Fruit fly (Drosophila melanogaster) whole organism, embryonic: Measurements from ENCODE around the gene CG43998.

Experiments
- Adf1 ChIP-seq: fragments of 200-800 bp; sonication (Bioruptor generic); IDR thresholded peaks from 2 replicates; pipeline ENCODE4 v1.3.6; 2022; ENCODE audit warnings: missing biosample characterization, missing genetic modification characterization
- Aef1 ChIP-seq: fragments of 200-800 bp; sonication (Bioruptor generic); IDR thresholded peaks from 3 replicates; pipeline ENCODE4 v1.3.6; 2022; ENCODE audit warnings: missing biosample characterization, missing genetic modification characterization
- CG10147 ChIP-seq: fragments of 200-800 bp; sonication (Bioruptor generic); optimal IDR thresholded peaks from 2 replicates; lab custom pipeline; 2019; ENCODE audit warnings: missing biosample characterization, mild to moderate bottlenecking, missing genetic modification characterization, moderate library complexity
- CG10321 ChIP-seq: fragments of 200-800 bp; sonication (Bioruptor generic); IDR thresholded peaks from 2 replicates; pipeline ENCODE4 v1.3.6; 2022; ENCODE audit warnings: missing biosample characterization, missing genetic modification characterization
- CG10366 ChIP-seq: fragments of 200-800 bp; sonication (Bioruptor generic); IDR thresholded peaks from 2 replicates; pipeline ENCODE4 v1.3.6; 2022; ENCODE audit warnings: missing biosample characterization, missing genetic modification characterization
- CG11504 ChIP-seq: fragments of 200-800 bp; sonication (Bioruptor generic); optimal IDR thresholded peaks from 3 replicates; lab custom pipeline; 2019; ENCODE audit warnings: missing biosample characterization, mild to moderate bottlenecking, missing genetic modification characterization, moderate library complexity
- CG12071 ChIP-seq: fragments of 200-800 bp; sonication (Bioruptor generic); optimal IDR thresholded peaks from 3 replicates; lab custom pipeline; 2018; ENCODE audit warnings: missing biosample characterization, mild to moderate bottlenecking, missing genetic modification characterization
- CG12769 ChIP-seq: fragments of 200-800 bp; sonication (Bioruptor generic); optimal IDR thresholded peaks from 2 replicates; lab custom pipeline; 2019; ENCODE audit warnings: missing biosample characterization, mild to moderate bottlenecking, missing genetic modification characterization, moderate library complexity
- CG13287 ChIP-seq: fragments of 200-800 bp; sonication (Bioruptor generic); IDR thresholded peaks from 2 replicates; pipeline ENCODE4 v1.3.6; 2022; ENCODE audit warnings: missing biosample characterization, missing genetic modification characterization; ENCODE audit not compliant: partially characterized antibody
- CG16815 ChIP-seq: fragments of 200-800 bp; sonication (Bioruptor generic); optimal IDR thresholded peaks from 3 replicates; lab custom pipeline; 2017; ENCODE audit warnings: missing biosample characterization, mild to moderate bottlenecking, missing genetic modification characterization
- CG32767 ChIP-seq: fragments of 200-800 bp; sonication (Bioruptor generic); IDR thresholded peaks from 2 replicates; pipeline ENCODE4 v1.3.6; 2022; ENCODE audit warnings: missing biosample characterization, missing genetic modification characterization
- CG3726 ChIP-seq: fragments of 200-800 bp; sonication (Bioruptor generic); IDR thresholded peaks from 3 replicates; pipeline ENCODE4, ENCODE4 v1.3.6; 2022; ENCODE audit warnings: missing biosample characterization, missing genetic modification characterization
- CG4328 ChIP-seq: fragments of 200-800 bp; sonication (Bioruptor generic); optimal IDR thresholded peaks from 3 replicates; lab custom pipeline; 2017; ENCODE audit warnings: missing biosample characterization, missing genetic modification reagents, missing genetic modification characterization
- CG43689 ChIP-seq: fragments of 200-800 bp; sonication (Bioruptor generic); IDR thresholded peaks from 2 replicates; pipeline ENCODE4 v1.3.6; 2022; ENCODE audit warnings: missing biosample characterization, missing genetic modification characterization
- CG4617 ChIP-seq: fragments of 200-800 bp; sonication (Bioruptor generic); optimal IDR thresholded peaks from 3 replicates; lab custom pipeline; 2016; ENCODE audit warnings: missing biosample characterization, missing genetic modification characterization, borderline replicate concordance
- CG4820 ChIP-seq: fragments of 200-800 bp; sonication (Bioruptor generic); optimal IDR thresholded peaks from 3 replicates; lab custom pipeline; 2016; ENCODE audit warnings: missing biosample characterization, missing genetic modification characterization
- CG5180 ChIP-seq: fragments of 200-800 bp; sonication (Bioruptor generic); optimal IDR thresholded peaks from 3 replicates; lab custom pipeline; 2017; ENCODE audit warnings: missing biosample characterization, missing genetic modification characterization, mild to moderate bottlenecking, moderate library complexity, missing genetic modification reagents
- CG6272 ChIP-seq: fragments of 200-800 bp; sonication (Bioruptor generic); IDR thresholded peaks from 2 replicates; pipeline ENCODE4 v1.3.6; 2022; ENCODE audit warnings: missing biosample characterization, missing genetic modification characterization
- CG6791 ChIP-seq: fragments of 200-800 bp; sonication (Bioruptor generic); IDR thresholded peaks from 3 replicates; pipeline ENCODE4 v1.3.6; 2022; ENCODE audit warnings: missing biosample characterization, missing genetic modification characterization; ENCODE audit not compliant: partially characterized antibody
- CG7372 ChIP-seq: fragments of 200-800 bp; sonication (Bioruptor generic); IDR thresholded peaks from 2 replicates; pipeline ENCODE4 v1.3.6; 2022; ENCODE audit warnings: missing biosample characterization, missing genetic modification characterization
- Camta ChIP-seq: fragments of 200-800 bp; sonication (Bioruptor generic); optimal IDR thresholded peaks from 2 replicates; lab custom pipeline; 2016; ENCODE audit warnings: missing biosample characterization, missing genetic modification characterization
- CkIIα-i1 ChIP-seq: fragments of 200-800 bp; sonication (Bioruptor generic); IDR thresholded peaks from 2 replicates; pipeline ENCODE4 v1.3.6; 2022; ENCODE audit warnings: missing biosample characterization, missing genetic modification characterization
- CoRest ChIP-seq: fragments of 200-800 bp; sonication (Bioruptor generic); optimal IDR thresholded peaks from 3 replicates; lab custom pipeline; 2018; ENCODE audit warnings: missing biosample characterization, mild to moderate bottlenecking, missing genetic modification characterization, moderate library complexity
- Dll ChIP-seq: fragments of 200-800 bp; sonication (Bioruptor generic); IDR thresholded peaks from 4 replicates; pipeline ENCODE4 v1.3.6; 2022; ENCODE audit warnings: missing biosample characterization, missing genetic modification characterization; ENCODE audit not compliant: partially characterized antibody
- Dp ChIP-seq: fragments of 200-800 bp; sonication (Bioruptor generic); optimal IDR thresholded peaks from 2 replicates; lab custom pipeline; 2018; ENCODE audit warnings: missing biosample characterization, mild to moderate bottlenecking, missing genetic modification characterization, moderate library complexity
- Dref ChIP-seq: fragments of 200-800 bp; sonication (Bioruptor generic); IDR thresholded peaks from 2 replicates; pipeline ENCODE4 v1.3.6; 2022; ENCODE audit warnings: missing biosample characterization, missing genetic modification characterization
- E2f2 ChIP-seq: fragments of 200-800 bp; sonication (Bioruptor generic); IDR thresholded peaks from 2 replicates; pipeline ENCODE4 v1.3.6; 2022; ENCODE audit warnings: missing biosample characterization, missing genetic modification characterization
- Hr78 ChIP-seq, 2 experiments: fragments of 200-800 bp in 1 of 2; fragments of >200 bp in 1 of 2; sonication (Bioruptor generic) in 1 of 2; optimal IDR thresholded peaks; 2 replicates each; lab custom pipeline; 2017 to 2019; ENCODE audit warnings: missing biosample characterization in 2 of 2, missing genetic modification characterization in 2 of 2, mild to moderate bottlenecking in 1 of 2, moderate library complexity in 1 of 2
- Mad ChIP-seq: fragments of 200-800 bp; sonication (Bioruptor generic); optimal IDR thresholded peaks from 2 replicates; lab custom pipeline; 2016; ENCODE audit warnings: missing biosample characterization, missing genetic modification characterization
- Mrtf ChIP-seq: fragments of 200-800 bp; sonication (Bioruptor generic); IDR thresholded peaks from 3 replicates; pipeline ENCODE4 v1.3.6; 2022; ENCODE audit warnings: missing biosample characterization, missing genetic modification characterization
- NC2β ChIP-seq: fragments of 200-800 bp; sonication (Bioruptor generic); optimal IDR thresholded peaks from 2 replicates; lab custom pipeline; 2016; ENCODE audit warnings: missing biosample characterization, missing genetic modification characterization
- NFAT ChIP-seq: fragments of 200-800 bp; sonication (Bioruptor generic); IDR thresholded peaks from 2 replicates; pipeline ENCODE4 v1.3.6; 2022; ENCODE audit warnings: missing biosample characterization, missing genetic modification characterization
- Nf-YA ChIP-seq: fragments of 200-800 bp; sonication (Bioruptor generic); IDR thresholded peaks from 2 replicates; pipeline ENCODE4 v1.3.6; 2022; ENCODE audit warnings: missing biosample characterization, missing genetic modification characterization
- Ptx1 ChIP-seq: fragments of 200-800 bp; sonication (Bioruptor generic); IDR thresholded peaks from 2 replicates; pipeline ENCODE4 v1.3.6; 2022; ENCODE audit warnings: missing biosample characterization, missing genetic modification characterization
- Sox102F ChIP-seq: fragments of 200-800 bp; sonication (Bioruptor generic); optimal IDR thresholded peaks from 2 replicates; lab custom pipeline; 2018; ENCODE audit warnings: missing biosample characterization, mild to moderate bottlenecking, missing genetic modification characterization, moderate library complexity
- Spps ChIP-seq: fragments of 200-800 bp; sonication (Bioruptor generic); optimal IDR thresholded peaks from 2 replicates; lab custom pipeline; 2018; ENCODE audit warnings: missing biosample characterization, mild to moderate bottlenecking, missing genetic modification characterization
- ap ChIP-seq: fragments of 200-800 bp; sonication (Bioruptor generic); IDR thresholded peaks from 2 replicates; pipeline ENCODE4 v1.3.6; 2022; ENCODE audit warnings: missing biosample characterization, missing genetic modification characterization
- ato ChIP-seq: fragments of 200-800 bp; sonication (Bioruptor generic); IDR thresholded peaks from 2 replicates; pipeline ENCODE4 v1.3.6; 2022; ENCODE audit warnings: missing biosample characterization, missing genetic modification characterization; ENCODE audit not compliant: partially characterized antibody
- dmrt99B ChIP-seq: fragments of 200-800 bp; sonication (Bioruptor generic); optimal IDR thresholded peaks from 2 replicates; lab custom pipeline; 2018; ENCODE audit warnings: missing biosample characterization, mild to moderate bottlenecking, missing genetic modification characterization, moderate library complexity
- fd3F ChIP-seq: fragments of 200-800 bp; sonication (Bioruptor generic); optimal IDR thresholded peaks from 2 replicates; lab custom pipeline; 2018; ENCODE audit warnings: missing biosample characterization, mild to moderate bottlenecking, missing genetic modification characterization, moderate library complexity
- fd96Cb ChIP-seq: fragments of 200-800 bp; sonication (Bioruptor generic); optimal IDR thresholded peaks from 2 replicates; lab custom pipeline; 2018; ENCODE audit warnings: missing biosample characterization, mild to moderate bottlenecking, missing genetic modification characterization, moderate library complexity
- h ChIP-seq: fragments of >200 bp; optimal IDR thresholded peaks from 2 replicates; lab custom pipeline; 2017
- kni ChIP-seq: fragments of 200-800 bp; sonication (Bioruptor generic); optimal IDR thresholded peaks from 3 replicates; lab custom pipeline; 2017; ENCODE audit warnings: mild to moderate bottlenecking, missing biosample characterization, missing genetic modification reagents, missing genetic modification characterization
- maf-S ChIP-seq: fragments of 200-800 bp; sonication (Bioruptor generic); optimal IDR thresholded peaks from 2 replicates; lab custom pipeline; 2016; ENCODE audit warnings: missing biosample characterization, missing genetic modification characterization
- odd ChIP-seq: fragments of 200-800 bp; sonication (Bioruptor generic); optimal IDR thresholded peaks from 2 replicates; lab custom pipeline; 2017; ENCODE audit warnings: missing biosample characterization, mild to moderate bottlenecking, missing genetic modification characterization
- onecut ChIP-seq: fragments of 200-800 bp; sonication (Bioruptor generic); IDR thresholded peaks from 2 replicates; pipeline ENCODE4 v1.3.6; 2022; ENCODE audit warnings: missing biosample characterization, missing genetic modification characterization
- shn ChIP-seq: fragments of 200-800 bp; sonication (Bioruptor generic); optimal IDR thresholded peaks from 3 replicates; lab custom pipeline; 2016; ENCODE audit warnings: missing biosample characterization, missing genetic modification characterization
- trem ChIP-seq: fragments of 200-800 bp; optimal IDR thresholded peaks from 3 replicates; lab custom pipeline; 2019; ENCODE audit warnings: missing biosample characterization, mild to moderate bottlenecking, missing genetic modification characterization, moderate library complexity
- zen ChIP-seq: fragments of 200-800 bp; sonication (Bioruptor generic); optimal IDR thresholded peaks from 3 replicates; lab custom pipeline; 2018; ENCODE audit warnings: missing biosample characterization, mild to moderate bottlenecking, missing genetic modification characterization, moderate library complexity

CG43998 gene

dm6 chr3R:23958091-23958838 is 29.5 kb upstream of the CG43998 start, which contains the start of the genes GluProRS and AP-1sigma (continued):
- peak in 1 of 2 experiments; percentile 39 for TF ChIP-seq Hr78 (GFP tag; optimal IDR thresholded peaks at IDR 0.05; lab: Kevin White, UChicago)
- TF ChIP-seq CG10366 (GFP tag; lab: Robert Waterston, UW) = peak; percentile 96
- no peak for TF ChIP-seq CG5180 (GFP tag; lab: Kevin White, UChicago)
- TF ChIP-seq trem (tag; lab: Kevin White, UChicago) = peak; percentile 86
- TF ChIP-seq Camta (GFP tag; lab: Kevin White, UChicago) = peak; percentile 80
- peak; percentile 90 for TF ChIP-seq Sox102F
- TF ChIP-seq CG12769 (tag; lab: Kevin White, UChicago) = peak; percentile 91
- TF ChIP-seq Dll (GFP tag; lab: Robert Waterston, UW) = peak; percentile 97
- no peak for TF ChIP-seq CG11504 (tag; lab: Kevin White, UChicago)
- TF ChIP-seq NFAT (GFP tag; lab: Robert Waterston, UW) = peak; percentile 95
- peak; percentile 88 for TF ChIP-seq CG43689 (GFP tag; lab: Robert Waterston, UW)
- peak; percentile 87 for TF ChIP-seq dmrt99B (tag; lab: Kevin White, UChicago)
- TF ChIP-seq CG6272 = peak; percentile 95
- peak; percentile 92 for TF ChIP-seq CG3726 (GFP tag; lab: Robert Waterston, UW)
- TF ChIP-seq maf-S (GFP tag; lab: Kevin White, UChicago) = peak; percentile 82
- peak; percentile 91 for TF ChIP-seq fd96Cb (tag; lab: Kevin White, UChicago)
- peak; percentile 96 for TF ChIP-seq CG4617 (GFP tag; lab: Kevin White, UChicago)
- TF ChIP-seq CG4820 (GFP tag; lab: Kevin White, UChicago) = peak; percentile 92
- TF ChIP-seq CkIIα-i1 (GFP tag; lab: Robert Waterston, UW) = 0 out of 2 replicates have a peak, but pooled peaks have one; percentile 42
- TF ChIP-seq Aef1 (GFP tag; lab: Robert Waterston, UW) = peak; percentile 95
- no peak for TF ChIP-seq CG10147 (GFP tag; lab: Kevin White, UChicago)
- peak; percentile 94 for TF ChIP-seq ap
- peak; percentile 84 for TF ChIP-seq fd3F (GFP tag; lab: Kevin White, UChicago)
- TF ChIP-seq CG6791 (GFP tag; lab: Robert Waterston, UW) = peak; percentile 90
- peak; percentile 91 for TF ChIP-seq Mad (GFP tag; lab: Kevin White, UChicago)
- peak; percentile 66 for TF ChIP-seq CG12071 (GFP tag; lab: Kevin White, UChicago)
- TF ChIP-seq NC2β (GFP tag; lab: Kevin White, UChicago) = peak; percentile 63
- TF ChIP-seq CG32767 (GFP tag; lab: Robert Waterston, UW) = peak; percentile 89; the same call in 1 of the 2 replicates
- TF ChIP-seq Adf1 = peak; percentile 85
- peak; percentile 45 for TF ChIP-seq Dref
- TF ChIP-seq CG13287 (GFP tag; lab: Robert Waterston, UW) = peak; percentile 96
- peak; percentile 14 for TF ChIP-seq Dp (GFP tag; lab: Kevin White, UChicago)
- TF ChIP-seq odd (GFP tag; lab: Kevin White, UChicago) = peak; percentile 63
- TF ChIP-seq ato (GFP tag; lab: Robert Waterston, UW) = peak; percentile 67
- TF ChIP-seq Mrtf (GFP tag; lab: Robert Waterston, UW) = peak; percentile 95
- TF ChIP-seq E2f2 (GFP tag; lab: Robert Waterston, UW) = peak; percentile 69
- peak; percentile 85 for TF ChIP-seq CG4328 (GFP tag; lab: Kevin White, UChicago)
- TF ChIP-seq onecut (GFP tag; lab: Robert Waterston, UW) = peak; percentile 82
- peak; percentile 99 for TF ChIP-seq Ptx1 (GFP tag; lab: Robert Waterston, UW)
- peak; percentile 71 for TF ChIP-seq shn
- peak; percentile 94 for TF ChIP-seq CG7372 (GFP tag; lab: Robert Waterston, UW)
- peak; percentile 92 for TF ChIP-seq CoRest (tag; lab: Kevin White, UChicago)
- TF ChIP-seq CG16815 (GFP tag; lab: Kevin White, UChicago) = peak; percentile 91
- TF ChIP-seq h (lab: Kevin White, UChicago) = no peak
- TF ChIP-seq kni (GFP tag; lab: Kevin White, UChicago) = peak; percentile 51
- TF ChIP-seq zen (tag; lab: Kevin White, UChicago) = peak; percentile 87
- peak; percentile 76 for TF ChIP-seq Spps (tag; lab: Kevin White, UChicago)
- peak; percentile 85 for TF ChIP-seq Nf-YA
- TF ChIP-seq CG10321 (GFP tag; lab: Robert Waterston, UW) = peak; percentile 59
